Worm (Caenorhabditis elegans) whole organism, L2 larva: ENCODE measurements around the gene srh-199.

ENCODE experiments used
- C34F6.9 ChIP-seq: fragments of 150-350 bp; optimal IDR thresholded peaks from 2 replicates; lab custom pipeline; 2014; ENCODE audit warnings: missing biosample characterization, missing genetic modification characterization
- F13H6.1 ChIP-seq: sonication (generic microtip); optimal IDR thresholded peaks from 2 replicates; lab custom pipeline; 2016; ENCODE audit warnings: missing genetic modification characterization, missing compliant biosample characterization
- R02D3.7 ChIP-seq: fragments of 150-350 bp; optimal IDR thresholded peaks from 2 replicates; lab custom pipeline; 2014; ENCODE audit warnings: missing biosample characterization, missing genetic modification characterization
- Y55F3AM.14 ChIP-seq: fragments of 200-800 bp; sonication (Bioruptor generic); optimal IDR thresholded peaks from 2 replicates; lab custom pipeline; 2018; ENCODE audit warnings: mild to moderate bottlenecking, missing genetic modification characterization, missing compliant biosample characterization
- ZK546.5 ChIP-seq: sonication (generic microtip); optimal IDR thresholded peaks from 2 replicates; lab custom pipeline; 2017; ENCODE audit warnings: missing biosample characterization, missing genetic modification characterization
- alr-1 ChIP-seq: fragments of 150-350 bp; optimal IDR thresholded peaks from 2 replicates; lab custom pipeline; 2014; ENCODE audit warnings: missing biosample characterization, missing genetic modification characterization
- aly-2 ChIP-seq: fragments of 150-350 bp; optimal IDR thresholded peaks from 2 replicates; lab custom pipeline; 2014; ENCODE audit warnings: missing biosample characterization, missing genetic modification characterization
- blmp-1 ChIP-seq: sonication (generic microtip); optimal IDR thresholded peaks from 2 replicates; lab custom pipeline; 2017; ENCODE audit warnings: missing genetic modification characterization, mild to moderate bottlenecking, missing compliant biosample characterization, antibody characterized with exemption, moderate library complexity; ENCODE audit not compliant: insufficient read depth
- ceh-82 ChIP-seq: fragments of 150-350 bp; optimal IDR thresholded peaks from 2 replicates; lab custom pipeline; 2014; ENCODE audit warnings: missing biosample characterization, missing genetic modification characterization
- dmd-4 ChIP-seq: sonication (generic microtip); optimal IDR thresholded peaks from 2 replicates; lab custom pipeline; 2017; ENCODE audit warnings: missing biosample characterization, missing genetic modification characterization
- egl-27 ChIP-seq: sonication (generic microtip); optimal IDR thresholded peaks from 3 replicates; lab custom pipeline; 2017; ENCODE audit warnings: missing biosample characterization, missing genetic modification reagents, missing genetic modification characterization
- elt-1 ChIP-seq: fragments of 150-350 bp; optimal IDR thresholded peaks from 2 replicates; lab custom pipeline; 2014; ENCODE audit warnings: missing biosample characterization, missing genetic modification characterization
- elt-3 ChIP-seq: sonication (generic microtip); optimal IDR thresholded peaks from 2 replicates; lab custom pipeline; 2017; ENCODE audit warnings: missing biosample characterization, missing genetic modification characterization
- fos-1 ChIP-seq: fragments of 150-350 bp; optimal IDR thresholded peaks from 2 replicates; lab custom pipeline; 2014; ENCODE audit warnings: missing biosample characterization, missing genetic modification characterization
- gmeb-1 ChIP-seq: fragments of 150-350 bp; optimal IDR thresholded peaks from 2 replicates; lab custom pipeline; 2014; ENCODE audit warnings: missing biosample characterization, missing genetic modification characterization
- lin-11 ChIP-seq: fragments of 150-350 bp; sonication (generic microtip); optimal IDR thresholded peaks from 2 replicates; lab custom pipeline; 2014; ENCODE audit warnings: missing biosample characterization, missing genetic modification characterization, inconsistent platforms, mixed read lengths
- lin-13 ChIP-seq: fragments of 150-350 bp; optimal IDR thresholded peaks from 2 replicates; lab custom pipeline; 2014; ENCODE audit warnings: missing biosample characterization, missing genetic modification reagents, missing genetic modification characterization
- lsy-2 ChIP-seq, 2 experiments: fragments of 150-350 bp in 1 of 2; sonication (generic microtip) in 1 of 2; optimal IDR thresholded peaks; 2 replicates each; lab custom pipeline; 2014 to 2017; ENCODE audit warnings: missing biosample characterization in 2 of 2, missing genetic modification characterization in 2 of 2
- mdl-1 ChIP-seq, 2 experiments: fragments of 150-350 bp in 1 of 2; sonication (generic microtip) in 1 of 2; optimal IDR thresholded peaks; 2 replicates each; lab custom pipeline; 2017; ENCODE audit warnings: missing biosample characterization in 2 of 2, missing genetic modification characterization in 2 of 2
- nhr-10 ChIP-seq: sonication (generic microtip); optimal IDR thresholded peaks from 2 replicates; lab custom pipeline; 2017; ENCODE audit warnings: missing biosample characterization, missing genetic modification characterization
- nhr-11 ChIP-seq: fragments of 150-350 bp; optimal IDR thresholded peaks from 2 replicates; lab custom pipeline; 2014; ENCODE audit warnings: missing biosample characterization, missing genetic modification characterization
- nhr-129 ChIP-seq: fragments of 150-350 bp; optimal IDR thresholded peaks from 2 replicates; lab custom pipeline; 2014; ENCODE audit warnings: missing biosample characterization, missing genetic modification characterization
- nhr-21 ChIP-seq: fragments of 150-350 bp; optimal IDR thresholded peaks from 2 replicates; lab custom pipeline; 2014; ENCODE audit warnings: missing biosample characterization, missing genetic modification characterization
- nhr-23 ChIP-seq: fragments of 150-350 bp; optimal IDR thresholded peaks from 2 replicates; lab custom pipeline; 2014; ENCODE audit warnings: missing biosample characterization, missing genetic modification reagents, missing genetic modification characterization
- nhr-77 ChIP-seq: fragments of 150-350 bp; optimal IDR thresholded peaks from 2 replicates; lab custom pipeline; 2014; ENCODE audit warnings: missing biosample characterization, missing genetic modification characterization
- sma-3 ChIP-seq: sonication (generic microtip); optimal IDR thresholded peaks from 2 replicates; lab custom pipeline; 2016; ENCODE audit warnings: missing genetic modification reagents, missing genetic modification characterization, missing compliant biosample characterization
- sma-9 ChIP-seq, 2 experiments: fragments of 150-350 bp in 1 of 2; sonication (generic microtip) in 1 of 2; optimal IDR thresholded peaks; 2 replicates each; lab custom pipeline; 2014 to 2016; ENCODE audit warnings: missing genetic modification characterization in 2 of 2, mild to moderate bottlenecking in 1 of 2, missing biosample characterization in 1 of 2, missing compliant biosample characterization in 1 of 2, missing genetic modification reagents in 1 of 2, moderate library complexity in 1 of 2
- unc-55 ChIP-seq: fragments of 150-350 bp; sonication (generic microtip); optimal IDR thresholded peaks from 3 replicates; lab custom pipeline; 2014; ENCODE audit warnings: missing biosample characterization, missing genetic modification reagents, missing genetic modification characterization
- unc-62 ChIP-seq: fragments of 150-350 bp; optimal IDR thresholded peaks from 2 replicates; lab custom pipeline; 2014; ENCODE audit warnings: missing biosample characterization, missing genetic modification reagents, missing genetic modification characterization
- ztf-1 ChIP-seq: fragments of 200-800 bp; sonication (Bioruptor generic); conservative IDR thresholded peaks from 2 replicates; pipeline ENCODE4 v1.3.6; 2022; ENCODE audit warnings: missing genetic modification characterization, missing compliant biosample characterization
- ztf-11 ChIP-seq: sonication (generic microtip); optimal IDR thresholded peaks from 2 replicates; lab custom pipeline; 2017; ENCODE audit warnings: missing biosample characterization, missing genetic modification characterization
- ztf-4 ChIP-seq: fragments of 150-350 bp; optimal IDR thresholded peaks from 2 replicates; lab custom pipeline; 2014; ENCODE audit warnings: missing biosample characterization, missing genetic modification characterization

srh-199 gene

DNA sequence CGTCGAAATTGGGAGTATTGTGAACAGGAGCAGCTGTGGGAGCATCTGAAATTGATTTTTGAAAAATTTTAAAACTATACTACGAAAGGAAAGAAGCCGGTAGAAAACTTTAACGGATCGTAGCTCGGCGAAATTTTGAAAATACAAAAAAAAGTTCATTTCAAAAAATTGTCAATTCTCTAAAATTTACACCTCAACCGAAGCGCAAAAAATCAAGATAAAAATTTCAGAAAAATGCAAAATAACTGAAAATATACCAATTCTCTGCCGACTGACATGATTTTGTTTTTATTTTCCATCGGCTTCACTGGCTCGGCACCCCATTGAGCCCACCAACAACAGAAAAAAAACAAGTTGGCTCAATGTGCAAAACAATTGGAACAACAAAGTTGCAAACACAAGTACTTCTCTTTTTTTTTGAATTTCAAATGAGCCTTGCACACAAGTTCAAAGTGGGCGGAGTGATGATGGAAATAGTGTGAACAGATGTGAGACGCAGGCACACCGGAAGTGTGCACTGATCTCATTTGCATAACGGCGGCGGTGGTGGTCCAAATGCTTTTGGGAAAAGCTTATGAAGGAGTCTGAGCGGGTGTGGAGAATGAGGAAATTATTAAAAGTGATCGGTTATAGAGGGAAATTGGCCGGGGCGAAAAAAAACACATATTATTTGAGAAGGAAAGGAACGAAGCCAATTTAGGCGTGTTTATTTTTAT is 23.7 kb upstream of the srh-199 start, which contains the start of gene F36H9.7:
F36H9.7 (minus strand) TSS at position 51 of the 716 bp plus-strand sequence.
- TF ChIP-seq ZK546.5 (tag; lab: Kevin White, UChicago), result no peak
- no peak for TF ChIP-seq nhr-11 (tag; lab: Kevin White, UChicago)
- TF ChIP-seq nhr-23 (tag; lab: Kevin White, UChicago), result no peak
- no peak for TF ChIP-seq nhr-77
- TF ChIP-seq nhr-10 (tag; lab: Kevin White, UChicago), result no peak
- TF ChIP-seq elt-3 (tag; lab: Kevin White, UChicago), result no peak
- no peak for TF ChIP-seq sma-3 (GFP tag; lab: Kevin White, UChicago)
- TF ChIP-seq sma-9 (GFP tag; optimal IDR thresholded peaks at IDR 0.05; lab: Kevin White, UChicago), result no peak
- TF ChIP-seq sma-9 (tag; optimal IDR thresholded peaks at IDR 0.05; lab: Kevin White, UChicago), result no peak
- no peak for TF ChIP-seq lin-11 (tag; lab: Kevin White, UChicago)
- no peak for TF ChIP-seq unc-62
- TF ChIP-seq elt-1, result no peak
- TF ChIP-seq gmeb-1 (tag; lab: Kevin White, UChicago), result no peak

- TF ChIP-seq unc-55 (GFP tag; lab: Kevin White, UChicago), result peak; percentile 23
- no peak for TF ChIP-seq egl-27 (tag; lab: Kevin White, UChicago)
- TF ChIP-seq lsy-2 (tag; optimal IDR thresholded peaks at IDR 0.05; lab: Kevin White, UChicago), result peak in 1 of 2 experiments; percentile 45
- TF ChIP-seq gmeb-1 (tag; lab: Kevin White, UChicago), result no peak
- TF ChIP-seq ztf-1 (GFP tag; lab: Robert Waterston, UW), result no peak
- TF ChIP-seq ztf-11, result no peak
- peak; percentile 10 for TF ChIP-seq C34F6.9 (tag; lab: Kevin White, UChicago)
- TF ChIP-seq mdl-1 (tag; optimal IDR thresholded peaks at IDR 0.05; lab: Kevin White, UChicago), result no peak
These were observed 21.8 kb upstream of the srh-199 start for ce11 chrV:1773120-1773519.

- TF ChIP-seq fos-1 (tag; lab: Kevin White, UChicago), result peak; percentile 49
- no peak for TF ChIP-seq dmd-4 (tag; lab: Kevin White, UChicago)
- TF ChIP-seq nhr-129 (tag; lab: Kevin White, UChicago), result peak; percentile 62
- no peak for TF ChIP-seq Y55F3AM.14 (GFP tag; lab: Kevin White, UChicago)
- TF ChIP-seq F13H6.1 (tag; lab: Kevin White, UChicago), result peak; percentile 21
- no peak for TF ChIP-seq R02D3.7 (tag; lab: Kevin White, UChicago)
- peak; percentile 58 for TF ChIP-seq sma-9 (GFP tag; optimal IDR thresholded peaks at IDR 0.05; lab: Kevin White, UChicago)
- TF ChIP-seq sma-9 (tag; optimal IDR thresholded peaks at IDR 0.05; lab: Kevin White, UChicago), result no peak
- TF ChIP-seq ztf-4 (tag; lab: Kevin White, UChicago), result no peak
- TF ChIP-seq nhr-10 (tag; lab: Kevin White, UChicago), result no peak
- TF ChIP-seq lsy-2 (tag; optimal IDR thresholded peaks at IDR 0.05; lab: Kevin White, UChicago), result peak in 1 of 2 experiments; percentile 5
- TF ChIP-seq elt-3 (tag; lab: Kevin White, UChicago), result no peak
- TF ChIP-seq nhr-21 (tag; lab: Kevin White, UChicago), result peak; percentile 14
- TF ChIP-seq blmp-1, result no peak
- TF ChIP-seq mdl-1 (tag; optimal IDR thresholded peaks at IDR 0.05; lab: Kevin White, UChicago), result no peak
- TF ChIP-seq gmeb-1 (tag; lab: Kevin White, UChicago), result peak; percentile 25
- peak; percentile 1 for TF ChIP-seq sma-3 (GFP tag; lab: Kevin White, UChicago)
These were observed 20.4 kb upstream of the srh-199 start, which contains the start of gene dhs-13 for ce11 chrV:1771727-1772126. Gene dhs-13 (minus strand): TSS chrV:1771734.

DNA sequence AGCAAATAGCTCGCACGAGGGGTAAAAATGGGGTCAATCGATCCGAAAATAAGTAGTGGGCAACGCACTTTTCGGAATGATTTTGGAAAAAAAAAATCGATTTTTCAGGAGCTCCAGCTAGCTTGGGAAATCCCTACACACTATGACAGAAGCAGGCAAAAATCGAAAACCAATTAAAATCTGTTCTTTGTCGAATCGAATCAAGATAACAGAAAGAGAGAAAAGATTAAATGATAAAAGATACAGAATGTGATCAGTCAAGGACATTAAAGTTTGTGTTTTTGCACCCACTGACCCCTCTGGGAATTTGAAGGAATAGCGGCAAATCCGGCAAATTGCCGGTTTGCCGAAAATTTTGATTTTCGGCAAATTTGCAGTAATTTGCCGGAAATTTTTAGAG is 16.1 kb upstream of the srh-199 start:
- no peak for TF ChIP-seq aly-2 (tag; lab: Kevin White, UChicago)
- TF ChIP-seq ztf-11, result no peak
- TF ChIP-seq lin-13 (GFP tag; lab: Kevin White, UChicago), result no peak
- TF ChIP-seq ceh-82 (tag; lab: Kevin White, UChicago), result no peak

DNA sequence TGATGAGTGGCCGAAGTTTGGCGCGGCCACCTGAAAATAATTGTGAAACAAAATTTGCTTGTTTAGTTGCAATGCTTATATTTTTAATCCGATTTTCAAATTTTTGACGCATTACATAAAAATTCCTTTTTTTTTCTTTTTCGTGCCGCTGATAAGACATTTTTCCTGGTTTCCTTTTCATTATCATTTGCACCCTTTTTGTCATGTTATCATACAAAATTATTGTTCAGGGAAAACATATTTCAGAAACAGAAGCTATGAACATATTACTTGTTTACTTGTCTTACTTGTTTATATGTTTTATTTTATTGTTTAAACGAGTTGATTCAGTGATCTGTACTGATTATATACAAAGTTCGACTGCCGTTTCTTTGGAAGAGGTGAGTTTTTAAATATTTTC is 9.3 kb upstream of the srh-199 start, which contains the start of gene clec-205:
clec-205 (plus strand) TSS at position 212 of the 400 bp plus-strand sequence.
- TF ChIP-seq elt-1, result no peak
- TF ChIP-seq alr-1 (tag; lab: Kevin White, UChicago), result no peak
- TF ChIP-seq fos-1 (tag; lab: Kevin White, UChicago), result peak; percentile 63
- TF ChIP-seq ZK546.5 (tag; lab: Kevin White, UChicago), result no peak
